Worm (Caenorhabditis elegans) whole organism, L1 larva: ENCODE results near the gene H40L08.7.

Experiments
- C04F5.9 ChIP-seq: sonication (generic microtip); optimal IDR thresholded peaks from 2 replicates; lab custom pipeline; 2016; ENCODE audit warnings: missing genetic modification characterization, missing compliant biosample characterization
- C16A3.4 ChIP-seq: fragments of 150-350 bp; optimal IDR thresholded peaks from 2 replicates; lab custom pipeline; 2014; ENCODE audit warnings: missing biosample characterization, missing genetic modification characterization
- F16B12.6 ChIP-seq: fragments of 150-350 bp; optimal IDR thresholded peaks from 2 replicates; lab custom pipeline; 2014; ENCODE audit warnings: missing biosample characterization, missing genetic modification characterization
- aly-2 ChIP-seq: fragments of 150-350 bp; optimal IDR thresholded peaks from 2 replicates; lab custom pipeline; 2014; ENCODE audit warnings: missing biosample characterization, missing genetic modification characterization
- ama-1 ChIP-seq: fragments of 150-350 bp; optimal IDR thresholded peaks from 2 replicates; lab custom pipeline; 2014
- blmp-1 ChIP-seq: fragments of 150-350 bp; optimal IDR thresholded peaks from 2 replicates; lab custom pipeline; 2014; ENCODE audit warnings: missing biosample characterization, missing genetic modification characterization
- ceh-63 ChIP-seq: fragments of 200-800 bp; sonication (Bioruptor generic); optimal IDR thresholded peaks from 2 replicates; lab custom pipeline; 2018; ENCODE audit warnings: mild to moderate bottlenecking, missing genetic modification characterization, missing compliant biosample characterization
- ceh-8 ChIP-seq: fragments of 200-800 bp; sonication (Bioruptor generic); optimal IDR thresholded peaks from 2 replicates; lab custom pipeline; 2018; ENCODE audit warnings: mild to moderate bottlenecking, missing genetic modification characterization, moderate library complexity, missing compliant biosample characterization
- ceh-88 ChIP-seq: fragments of 200-800 bp; sonication (Bioruptor generic); IDR thresholded peaks from 2 replicates; pipeline ENCODE4 v1.3.6; 2022; ENCODE audit warnings: missing genetic modification characterization, missing compliant biosample characterization
- dsc-1 ChIP-seq: sonication (generic microtip); optimal IDR thresholded peaks from 2 replicates; lab custom pipeline; 2016; ENCODE audit warnings: mild to moderate bottlenecking, missing genetic modification characterization, missing compliant biosample characterization
- efl-3 ChIP-seq: fragments of 200-800 bp; sonication (Bioruptor generic); optimal IDR thresholded peaks from 2 replicates; lab custom pipeline; 2018; ENCODE audit warnings: mild to moderate bottlenecking, missing genetic modification characterization, missing compliant biosample characterization
- elt-2 ChIP-seq: sonication (generic microtip); optimal IDR thresholded peaks from 2 replicates; lab custom pipeline; 2016; ENCODE audit warnings: missing genetic modification characterization, mild to moderate bottlenecking, inconsistent platforms, missing compliant biosample characterization, missing genetic modification reagents
- elt-3 ChIP-seq, 6 experiments: fragments of 150-350 bp in 1 of 6; sonication (generic microtip); optimal IDR thresholded peaks; 2 replicates each; lab custom pipeline; 2017 to 2018; ENCODE audit warnings: missing biosample characterization in 6 of 6, missing genetic modification characterization in 6 of 6, inconsistent platforms in 1 of 6
- fkh-10 ChIP-seq: sonication (generic microtip); optimal IDR thresholded peaks from 2 replicates; lab custom pipeline; 2017; ENCODE audit warnings: missing biosample characterization, missing genetic modification reagents, missing genetic modification characterization
- fkh-8 ChIP-seq: sonication (generic microtip); optimal IDR thresholded peaks from 2 replicates; lab custom pipeline; 2016; ENCODE audit warnings: mild to moderate bottlenecking, missing genetic modification characterization, missing compliant biosample characterization
- fos-1 ChIP-seq: fragments of 150-350 bp; optimal IDR thresholded peaks from 2 replicates; lab custom pipeline; 2014; ENCODE audit warnings: missing biosample characterization, missing genetic modification characterization
- grh-1 ChIP-seq: fragments of 200-800 bp; sonication (Bioruptor generic); IDR thresholded peaks from 2 replicates; pipeline ENCODE4 v1.3.6; 2022; ENCODE audit warnings: missing genetic modification reagents, missing genetic modification characterization, missing compliant biosample characterization
- hlh-17 ChIP-seq: fragments of 200-800 bp; sonication (Bioruptor generic); optimal IDR thresholded peaks from 2 replicates; lab custom pipeline; 2018; ENCODE audit warnings: missing genetic modification characterization, mild to moderate bottlenecking, missing compliant biosample characterization, moderate library complexity, borderline replicate concordance
- hlh-4 ChIP-seq: sonication (generic microtip); optimal IDR thresholded peaks from 2 replicates; lab custom pipeline; 2016; ENCODE audit warnings: mild to moderate bottlenecking, missing genetic modification characterization, missing compliant biosample characterization
- hpl-2 ChIP-seq: fragments of 150-350 bp; optimal IDR thresholded peaks from 2 replicates; lab custom pipeline; 2014; ENCODE audit warnings: missing biosample characterization, missing genetic modification reagents, missing genetic modification characterization
- irx-1 ChIP-seq: sonication (generic microtip); optimal IDR thresholded peaks from 2 replicates; lab custom pipeline; 2016; ENCODE audit warnings: missing genetic modification characterization, missing compliant biosample characterization
- lin-13 ChIP-seq: fragments of 150-350 bp; optimal IDR thresholded peaks from 2 replicates; lab custom pipeline; 2014; ENCODE audit warnings: missing biosample characterization, missing genetic modification reagents, missing genetic modification characterization
- lin-14 ChIP-seq: fragments of 200-800 bp; sonication (Bioruptor generic); optimal IDR thresholded peaks from 2 replicates; lab custom pipeline; 2018; ENCODE audit warnings: mild to moderate bottlenecking, missing genetic modification characterization, moderate library complexity, missing compliant biosample characterization
- lin-15B ChIP-seq: fragments of 150-350 bp; sonication (generic microtip); optimal IDR thresholded peaks from 3 replicates; lab custom pipeline; 2014; ENCODE audit warnings: missing biosample characterization, missing genetic modification characterization
- lir-3 ChIP-seq: sonication (generic microtip); optimal IDR thresholded peaks from 2 replicates; lab custom pipeline; 2016; ENCODE audit warnings: mild to moderate bottlenecking, missing genetic modification characterization, moderate library complexity, missing compliant biosample characterization; ENCODE audit not compliant: poor library complexity
- mef-2 ChIP-seq: fragments of 150-350 bp; optimal IDR thresholded peaks from 2 replicates; lab custom pipeline; 2014; ENCODE audit warnings: missing biosample characterization, missing genetic modification characterization
- nhr-19 ChIP-seq: fragments of 200-800 bp; sonication (Bioruptor generic); conservative IDR thresholded peaks from 2 replicates; pipeline ENCODE4 v1.3.6; 2022; ENCODE audit warnings: missing genetic modification characterization, missing compliant biosample characterization
- nhr-20 ChIP-seq: sonication (generic microtip); optimal IDR thresholded peaks from 2 replicates; lab custom pipeline; 2016; ENCODE audit warnings: mild to moderate bottlenecking, missing genetic modification characterization, missing compliant biosample characterization
- nhr-28 ChIP-seq: fragments of 150-350 bp; optimal IDR thresholded peaks from 2 replicates; lab custom pipeline; 2014; ENCODE audit warnings: missing biosample characterization, missing genetic modification characterization
- nhr-71 ChIP-seq: sonication (generic microtip); optimal IDR thresholded peaks from 2 replicates; lab custom pipeline; 2016; ENCODE audit warnings: mild to moderate bottlenecking, missing genetic modification characterization, moderate library complexity, missing compliant biosample characterization
- nhr-76 ChIP-seq: sonication (generic microtip); optimal IDR thresholded peaks from 2 replicates; lab custom pipeline; 2017; ENCODE audit warnings: missing biosample characterization, missing genetic modification characterization
- nhr-84 ChIP-seq: sonication (generic microtip); optimal IDR thresholded peaks from 2 replicates; lab custom pipeline; 2017; ENCODE audit warnings: missing biosample characterization, missing genetic modification characterization
- nhr-85 ChIP-seq: sonication (generic microtip); peaks from one replicate; lab custom pipeline; 2016; ENCODE audit warnings: missing genetic modification characterization, inconsistent platforms, missing compliant biosample characterization
- nhr-90 ChIP-seq: sonication (generic microtip); optimal IDR thresholded peaks from 2 replicates; lab custom pipeline; 2016; ENCODE audit warnings: mild to moderate bottlenecking, missing genetic modification characterization, missing compliant biosample characterization; ENCODE audit not compliant: poor library complexity
- rnt-1 ChIP-seq: sonication (generic microtip); optimal IDR thresholded peaks from 2 replicates; lab custom pipeline; 2016; ENCODE audit warnings: mild to moderate bottlenecking, missing genetic modification characterization, moderate library complexity, missing compliant biosample characterization
- skn-1 ChIP-seq: fragments of 150-350 bp; optimal IDR thresholded peaks from 2 replicates; lab custom pipeline; 2014; ENCODE audit warnings: missing biosample characterization, missing genetic modification characterization
- snu-23 ChIP-seq: sonication (generic microtip); optimal IDR thresholded peaks from 2 replicates; lab custom pipeline; 2016; ENCODE audit warnings: missing genetic modification characterization, missing compliant biosample characterization
- sptf-1 ChIP-seq: fragments of 150-350 bp; optimal IDR thresholded peaks from 2 replicates; lab custom pipeline; 2014; ENCODE audit warnings: missing biosample characterization, missing genetic modification characterization
- tlp-1 ChIP-seq: fragments of 150-350 bp; optimal IDR thresholded peaks from 2 replicates; lab custom pipeline; 2014; ENCODE audit warnings: missing biosample characterization, missing genetic modification characterization
- unc-130 ChIP-seq: fragments of 150-350 bp; optimal IDR thresholded peaks from 2 replicates; lab custom pipeline; 2017; ENCODE audit warnings: missing biosample characterization, missing genetic modification characterization, inconsistent platforms
- unc-86 ChIP-seq: sonication (generic microtip); optimal IDR thresholded peaks from 2 replicates; lab custom pipeline; 2016; ENCODE audit warnings: missing genetic modification characterization, missing compliant biosample characterization
- vab-15 ChIP-seq: sonication (generic microtip); optimal IDR thresholded peaks from 2 replicates; lab custom pipeline; 2017; ENCODE audit warnings: missing genotype, mild to moderate bottlenecking, missing genetic modification characterization, missing compliant biosample characterization
- zag-1 ChIP-seq: fragments of 150-350 bp; optimal IDR thresholded peaks from 2 replicates; lab custom pipeline; 2014; ENCODE audit warnings: missing biosample characterization, missing genetic modification characterization
- ztf-11 ChIP-seq, 2 experiments: sonication (generic microtip); optimal IDR thresholded peaks; 2 replicates each; lab custom pipeline; 2016 to 2017; ENCODE audit warnings: missing genetic modification characterization in 2 of 2, missing biosample characterization in 1 of 2, missing compliant biosample characterization in 1 of 2
- ztf-4 ChIP-seq: fragments of 150-350 bp; optimal IDR thresholded peaks from 2 replicates; lab custom pipeline; 2014; ENCODE audit warnings: missing biosample characterization, missing genetic modification characterization

Gene H40L08.7

DNA sequence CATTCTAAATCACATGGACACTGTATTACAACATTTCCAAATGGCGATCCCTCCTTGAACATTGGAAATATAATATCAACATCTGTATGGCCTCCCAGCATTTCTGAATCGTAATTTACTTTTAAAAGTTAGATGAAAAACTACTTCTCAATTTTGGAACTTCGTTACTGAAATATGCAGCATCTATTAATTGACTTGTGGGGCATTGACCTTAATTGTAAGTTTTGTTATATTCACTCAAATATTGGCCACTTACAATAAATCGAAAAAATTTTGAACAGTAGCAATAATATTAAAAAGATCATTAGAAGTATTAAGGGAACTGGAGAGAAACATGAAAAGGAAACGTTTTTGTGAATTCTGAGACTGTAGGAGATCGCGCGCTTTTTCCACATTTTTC, 8.3 kb downstream of the H40L08.7 start, which contains the start of gene mam-6:
mam-6 (minus strand) TSS at position 101 of the 400 bp plus-strand sequence.
- TF ChIP-seq nhr-28 (tag; lab: Kevin White, UChicago) (no peak), snu-23 (GFP tag; lab: Kevin White, UChicago) (no peak), C16A3.4 (tag; lab: Kevin White, UChicago) (no peak), dsc-1 (no peak), elt-2 (tag; lab: Kevin White, UChicago) (no peak), ama-1 (lab: Kevin White, UChicago) (no peak), fos-1 (tag; lab: Kevin White, UChicago) (no peak), tlp-1 (tag; lab: Kevin White, UChicago) (no peak), elt-3 (tag; optimal IDR thresholded peaks at IDR 0.05; lab: Kevin White, UChicago) (no peak), lin-15B (tag; lab: Kevin White, UChicago) (no peak), nhr-84 (tag; lab: Kevin White, UChicago) (no peak), lin-13 (GFP tag; lab: Kevin White, UChicago) (no peak), ztf-4 (tag; lab: Kevin White, UChicago) (no peak), ceh-88 (GFP tag; lab: Robert Waterston, UW) (no peak), hlh-4 (tag; lab: Kevin White, UChicago) (no peak), nhr-90 (tag; lab: Kevin White, UChicago) (no peak)
- TF ChIP-seq, all 84 proteins: peak for 0

- TF ChIP-seq ama-1 (lab: Kevin White, UChicago) (no peak), ztf-4 (tag; lab: Kevin White, UChicago) (no peak), unc-130 (tag; lab: Kevin White, UChicago) (no peak), ceh-8 (GFP tag; lab: Kevin White, UChicago) (no peak), zag-1 (tag; lab: Kevin White, UChicago) (no peak), lin-15B (tag; lab: Kevin White, UChicago) (no peak), hlh-17 (GFP tag; lab: Kevin White, UChicago) (no peak), sptf-1 (no peak), unc-86 (tag; lab: Kevin White, UChicago) (no peak), skn-1 (tag; lab: Kevin White, UChicago) (no peak), nhr-19 (GFP tag; lab: Robert Waterston, UW) (no peak), nhr-71 (tag; lab: Kevin White, UChicago) (no peak), vab-15 (tag; lab: Kevin White, UChicago) (no peak), mef-2 (tag; lab: Kevin White, UChicago) (no peak), tlp-1 (tag; lab: Kevin White, UChicago) (no peak), fkh-10 (GFP tag; lab: Kevin White, UChicago) (no peak), blmp-1 (tag; lab: Kevin White, UChicago) (no peak), ceh-63 (GFP tag; lab: Kevin White, UChicago) (no peak), lin-14 (GFP tag; lab: Kevin White, UChicago) (no peak), hpl-2 (GFP tag; lab: Kevin White, UChicago) (no peak)
These were observed 17.2 kb downstream of the H40L08.7 start, which contains the start of gene fbxa-96 for ce11 chrX:15060303-15060702. Gene fbxa-96, minus strand, starts transcription at chrX:15060403.

ce11 chrX:15057900-15058299, 19.6 kb downstream of the H40L08.7 start:
- no peak for TF ChIP-seq nhr-28 (tag; lab: Kevin White, UChicago)
- TF ChIP-seq fos-1 (tag; lab: Kevin White, UChicago): no peak
- TF ChIP-seq grh-1 (GFP tag; lab: Robert Waterston, UW): no peak
- TF ChIP-seq, all 84 proteins: peak for 0

- TF ChIP-seq lir-3 (tag; lab: Kevin White, UChicago) (no peak), efl-3 (GFP tag; lab: Kevin White, UChicago) (no peak), nhr-20 (tag; lab: Kevin White, UChicago) (no peak), irx-1 (tag; lab: Kevin White, UChicago) (no peak), lin-15B (tag; lab: Kevin White, UChicago) (no peak), ama-1 (lab: Kevin White, UChicago) (no peak), C04F5.9 (tag; lab: Kevin White, UChicago) (no peak), unc-130 (tag; lab: Kevin White, UChicago) (no peak), nhr-85 (tag; lab: Kevin White, UChicago) (no peak), unc-86 (tag; lab: Kevin White, UChicago) (no peak), F16B12.6 (no peak), rnt-1 (no peak), ceh-88 (GFP tag; lab: Robert Waterston, UW) (no peak), nhr-76 (tag; lab: Kevin White, UChicago) (no peak), grh-1 (GFP tag; lab: Robert Waterston, UW) (no peak), aly-2 (no peak), nhr-71 (tag; lab: Kevin White, UChicago) (no peak), ztf-11 (tag; optimal IDR thresholded peaks at IDR 0.05; lab: Kevin White, UChicago) (no peak), fkh-8 (tag; lab: Kevin White, UChicago) (no peak)
- TF ChIP-seq, all 84 proteins: peak for 0
These were observed 20.8 kb downstream of the H40L08.7 start, which contains the start of gene H03G16.5 for ce11 chrX:15056737-15057136. Gene H03G16.5, minus strand, starts transcription at chrX:15056837.
